Worm (Caenorhabditis elegans): Measurements from ENCODE around the gene cah-4.

Gene cah-4

DNA sequence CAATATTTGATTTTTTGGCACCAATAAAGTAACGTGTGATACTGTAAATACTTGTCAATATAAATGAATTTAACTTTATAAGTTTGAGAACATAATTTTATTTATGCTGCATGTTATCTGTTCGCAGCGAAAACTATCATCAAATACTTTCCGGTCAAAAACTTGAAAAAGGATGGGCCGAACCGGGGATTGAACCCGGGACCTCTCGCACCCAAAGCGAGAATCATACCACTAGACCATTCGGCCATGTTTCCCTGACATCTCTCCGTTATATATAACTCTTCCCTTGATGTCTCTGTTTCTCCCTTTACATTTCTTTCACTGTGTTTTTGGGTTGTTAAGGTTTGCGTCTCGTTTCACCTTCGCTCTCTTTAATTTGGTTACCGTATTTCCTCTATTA lies 30.6 kb upstream of the cah-4 start (continued):
- TF ChIP-seq snpc-1.3 (tag; optimal IDR thresholded peaks at IDR 0.05; ENCODE audit: insufficient read depth) (peak; percentile 62), nhr-120 (GFP tag; IDR thresholded peaks at IDR 0.05) (0 out of 2 replicates have a peak, but pooled peaks have one; percentile 68), unc-130 (GFP tag; optimal IDR thresholded peaks at IDR 0.05) (peak; percentile 54), gei-17 (GFP tag; optimal IDR thresholded peaks at IDR 0.05) (peak; percentile 59), madf-10 (tag; optimal IDR thresholded peaks at IDR 0.05) (peak; percentile 79), bed-2 (GFP tag; IDR thresholded peaks at IDR 0.05) (no peak), hmg-1.2 (GFP tag; IDR thresholded peaks at IDR 0.05) (peak; percentile 71), madf-3 (GFP tag; IDR thresholded peaks at IDR 0.05) (no peak), ama-1 (optimal IDR thresholded peaks at IDR 0.05) (no peak), ama-1 (GFP tag; optimal IDR thresholded peaks at IDR 0.05) (peak; percentile 53 to 59), Y53G8AR.9 (GFP tag; conservative IDR thresholded peaks at IDR 0.05) (peak; percentile 62), die-1 (tag; optimal IDR thresholded peaks at IDR 0.05) (peak; percentile 89), pha-4 (tag; optimal IDR thresholded peaks at IDR 0.05) (no peak), chd-7 (tag; optimal IDR thresholded peaks at IDR 0.05) (peak; percentile 65), rec-8 (tag; optimal IDR thresholded peaks at IDR 0.05) (peak; percentile 51 to 70)

DNA sequence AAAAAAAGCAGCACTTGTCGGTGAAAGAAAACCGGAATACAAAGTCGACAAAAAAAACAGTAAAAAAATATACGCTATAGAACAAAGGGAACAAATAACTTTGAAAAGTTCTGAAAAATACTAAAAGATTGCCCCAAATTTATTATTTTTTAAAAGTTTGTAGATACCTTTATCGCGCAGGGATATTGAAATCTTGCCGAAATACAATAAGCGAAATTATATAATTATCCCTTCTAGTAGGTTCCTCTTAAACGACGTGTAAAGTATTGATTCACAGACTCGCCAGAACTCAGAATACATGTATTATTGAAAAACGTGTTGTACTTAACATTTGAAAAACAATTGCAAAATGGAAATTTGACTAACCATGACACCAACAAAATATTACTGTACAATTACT lies 28.0 kb upstream of the cah-4 start:
- TF ChIP-seq gei-17 (GFP tag; optimal IDR thresholded peaks at IDR 0.05) = peak; percentile 95
- TF ChIP-seq K12H6.12 (tag; optimal IDR thresholded peaks at IDR 0.05) = peak; percentile 52
- peak; percentile 34 for TF ChIP-seq F10E7.11 (tag; optimal IDR thresholded peaks at IDR 0.05)
- no peak for TF ChIP-seq D2030.7 (GFP tag; IDR thresholded peaks at IDR 0.05)
- TF ChIP-seq lin-35 (GFP tag; optimal IDR thresholded peaks at IDR 0.05) = peak in 2 of 3 experiments; percentile 24 to 89
- no peak for TF ChIP-seq ztf-22 (GFP tag; optimal IDR thresholded peaks at IDR 0.05)
- TF ChIP-seq ceh-91 (GFP tag; IDR thresholded peaks at IDR 0.05) = no peak
- TF ChIP-seq repo-1 (tag; optimal IDR thresholded peaks at IDR 0.05) = peak; percentile 71
- peak; percentile 74 for TF ChIP-seq B0336.3 (GFP tag; IDR thresholded peaks at IDR 0.05)
- no peak for TF ChIP-seq hlh-26 (GFP tag; conservative IDR thresholded peaks at IDR 0.05)
- 0 out of 2 replicates have a peak, but pooled peaks have one; percentile 26 for TF ChIP-seq attf-3 (GFP tag; conservative IDR thresholded peaks at IDR 0.05)
- TF ChIP-seq hsf-1 (GFP tag; IDR thresholded peaks at IDR 0.05) = no peak
- TF ChIP-seq ztf-6 (GFP tag; IDR thresholded peaks at IDR 0.05) = no peak
- TF ChIP-seq zim-3 (tag; optimal IDR thresholded peaks at IDR 0.05) = no peak
- no peak for TF ChIP-seq ceh-40 (GFP tag; IDR thresholded peaks at IDR 0.05)
- TF ChIP-seq ztf-18 (tag; optimal IDR thresholded peaks at IDR 0.05) = no peak
- TF ChIP-seq lin-40 (tag; optimal IDR thresholded peaks at IDR 0.05) = peak; percentile 98
- no peak for TF ChIP-seq nhr-179 (tag; optimal IDR thresholded peaks at IDR 0.05)
- TF ChIP-seq ekl-4 (GFP tag; IDR thresholded peaks at IDR 0.05) = peak; percentile 42; the same call in 1 of the 2 replicates
- TF ChIP-seq hrde-1 (tag; optimal IDR thresholded peaks at IDR 0.05; ENCODE audit: borderline replicate concordance) = no peak
- TF ChIP-seq C17E4.6 (GFP tag; IDR thresholded peaks at IDR 0.05) = no peak
- no peak for TF ChIP-seq aptf-3 (GFP tag; IDR thresholded peaks at IDR 0.05)
- no peak for TF ChIP-seq xnd-1 (tag; optimal IDR thresholded peaks at IDR 0.05)
- TF ChIP-seq B0035.1 (tag; optimal IDR thresholded peaks at IDR 0.05) = peak; percentile 67
- TF ChIP-seq T26A5.8 (tag; optimal IDR thresholded peaks at IDR 0.05) = no peak
- peak in 1 of 2 experiments; percentile 71 for TF ChIP-seq let-607 (tag; optimal IDR thresholded peaks at IDR 0.05)
- no peak for TF ChIP-seq lsl-1 (GFP tag; optimal IDR thresholded peaks at IDR 0.05)
- no peak for TF ChIP-seq fkh-3 (tag; optimal IDR thresholded peaks at IDR 0.05)
- TF ChIP-seq nhr-80 (tag; optimal IDR thresholded peaks at IDR 0.05) = peak; percentile 55
- no peak for TF ChIP-seq F57A8.1 (GFP tag; optimal IDR thresholded peaks at IDR 0.05)
- TF ChIP-seq hmg-20 (GFP tag; IDR thresholded peaks at IDR 0.05) = peak; percentile 71; the same call in 1 of the 2 replicates
- TF ChIP-seq ZK185.1 (tag; optimal IDR thresholded peaks at IDR 0.05; ENCODE audit: poor library complexity, severe bottlenecking) = peak; percentile 92
- no peak for TF ChIP-seq sptf-2 (GFP tag; optimal IDR thresholded peaks at IDR 0.05)
- peak; percentile 14 for TF ChIP-seq T07F8.4 (tag; optimal IDR thresholded peaks at IDR 0.05)
